Fruit fly (Drosophila melanogaster) Kc167 (cell line): ENCODE results near the gene CG43845.

ENCODE experiments used
- Sin3A ChIP-seq: fragments of >200 bp; optimal IDR thresholded peaks from 2 replicates; lab custom pipeline; 2018; ENCODE audit warnings: missing external identifiers
- psq ChIP-seq: fragments of >200 bp; optimal IDR thresholded peaks from 2 replicates; lab custom pipeline; 2017; ENCODE audit warnings: missing external identifiers
- ttk ChIP-seq: sonication (Bioruptor generic); optimal IDR thresholded peaks from 2 replicates; lab custom pipeline; 2017; ENCODE audit warnings: missing external identifiers

dm6 chr3R:5518627-5519026 lies 4.3 kb downstream of the CG43845 start:
- TF ChIP-seq Sin3A (lab: Kevin White, UChicago), result no peak
- TF ChIP-seq psq (lab: Kevin White, UChicago), result no peak
- no peak for TF ChIP-seq ttk (lab: Kevin White, UChicago)
